Worm (Caenorhabditis elegans): Measurements from ENCODE around the gene Y57G11C.5.

Gene Y57G11C.5

ce11 chrIV:14795918-14796488, 30.8 kb upstream of the Y57G11C.5 start, which contains the start of gene coq-3:
coq-3 (minus strand) TSS chrIV:14796324.
- no peak for TF ChIP-seq aly-1 (tag; optimal IDR thresholded peaks at IDR 0.05)
- no peak for TF ChIP-seq ceh-36 (tag; optimal IDR thresholded peaks at IDR 0.05)

- peak; percentile 16 for TF ChIP-seq hmg-4 (GFP tag; optimal IDR thresholded peaks at IDR 0.05)
- TF ChIP-seq hnd-1 (tag; optimal IDR thresholded peaks at IDR 0.05): no peak
- no peak for TF ChIP-seq flt-1 (GFP tag; IDR thresholded peaks at IDR 0.05)
Observed at ce11 chrIV:14793900-14794624, 28.8 kb upstream of the Y57G11C.5 start.

ce11 chrIV:14792602-14793232, 27.5 kb upstream of the Y57G11C.5 start, which contains the start of gene gdi-1:
gdi-1 (minus strand) TSS chrIV:14792887.
- TF ChIP-seq scrt-1 (GFP tag; IDR thresholded peaks at IDR 0.05) (no peak), aly-1 (tag; optimal IDR thresholded peaks at IDR 0.05) (no peak), tra-4 (tag; optimal IDR thresholded peaks at IDR 0.05) (no peak), hnd-1 (tag; optimal IDR thresholded peaks at IDR 0.05) (no peak), tbx-37 (GFP tag; conservative IDR thresholded peaks at IDR 0.05) (no peak), ceh-36 (tag; optimal IDR thresholded peaks at IDR 0.05) (no peak), ama-1 (optimal IDR thresholded peaks at IDR 0.05) (no peak), pes-1 (GFP tag; IDR thresholded peaks at IDR 0.05) (no peak), ets-7 (tag; optimal IDR thresholded peaks at IDR 0.05) (no peak), F13C5.2 (tag; optimal IDR thresholded peaks at IDR 0.05) (no peak), tbx-11 (GFP tag; IDR thresholded peaks at IDR 0.05) (no peak), hmg-4 (GFP tag; optimal IDR thresholded peaks at IDR 0.05) (no peak), flt-1 (GFP tag; IDR thresholded peaks at IDR 0.05) (no peak), sea-1 (GFP tag; conservative IDR thresholded peaks at IDR 0.05) (no peak), B0310.2 (tag; optimal IDR thresholded peaks at IDR 0.05) (no peak), hmbx-1 (tag; optimal IDR thresholded peaks at IDR 0.05) (no peak), ceh-13 (GFP tag; optimal IDR thresholded peaks at IDR 0.05) (no peak)

- TF ChIP-seq ceh-13 (GFP tag; optimal IDR thresholded peaks at IDR 0.05) (no peak), ama-1 (optimal IDR thresholded peaks at IDR 0.05) (no peak), tbx-11 (GFP tag; IDR thresholded peaks at IDR 0.05) (no peak), tra-4 (tag; optimal IDR thresholded peaks at IDR 0.05) (no peak), sea-1 (GFP tag; conservative IDR thresholded peaks at IDR 0.05) (no peak), flt-1 (GFP tag; IDR thresholded peaks at IDR 0.05) (no peak), hmbx-1 (tag; optimal IDR thresholded peaks at IDR 0.05) (no peak), aly-1 (tag; optimal IDR thresholded peaks at IDR 0.05) (no peak), F13C5.2 (tag; optimal IDR thresholded peaks at IDR 0.05) (no peak), tbx-37 (GFP tag; conservative IDR thresholded peaks at IDR 0.05) (no peak), ceh-36 (tag; optimal IDR thresholded peaks at IDR 0.05) (no peak), hnd-1 (tag; optimal IDR thresholded peaks at IDR 0.05) (no peak), pes-1 (GFP tag; IDR thresholded peaks at IDR 0.05) (no peak), scrt-1 (GFP tag; IDR thresholded peaks at IDR 0.05) (no peak), hmg-4 (GFP tag; optimal IDR thresholded peaks at IDR 0.05) (no peak)
Observed at ce11 chrIV:14790579-14790978, 25.3 kb upstream of the Y57G11C.5 start.

ce11 chrIV:14786374-14787136, 21.3 kb upstream of the Y57G11C.5 start, which contains the start of gene melo-1:
melo-1 (plus strand) TSS chrIV:14787031.
- TF ChIP-seq hmg-4 (GFP tag; optimal IDR thresholded peaks at IDR 0.05) (no peak), tbx-11 (GFP tag; IDR thresholded peaks at IDR 0.05) (no peak), flt-1 (GFP tag; IDR thresholded peaks at IDR 0.05) (no peak), pes-1 (GFP tag; IDR thresholded peaks at IDR 0.05) (no peak), ets-7 (tag; optimal IDR thresholded peaks at IDR 0.05) (no peak), ama-1 (optimal IDR thresholded peaks at IDR 0.05) (no peak), hnd-1 (tag; optimal IDR thresholded peaks at IDR 0.05) (no peak), sea-1 (GFP tag; conservative IDR thresholded peaks at IDR 0.05) (no peak), tra-4 (tag; optimal IDR thresholded peaks at IDR 0.05) (no peak), scrt-1 (GFP tag; IDR thresholded peaks at IDR 0.05) (no peak), hmbx-1 (tag; optimal IDR thresholded peaks at IDR 0.05) (no peak), F13C5.2 (tag; optimal IDR thresholded peaks at IDR 0.05) (no peak)

- TF ChIP-seq hmbx-1 (tag; optimal IDR thresholded peaks at IDR 0.05): no peak
- no peak for TF ChIP-seq ceh-13 (GFP tag; optimal IDR thresholded peaks at IDR 0.05)
- no peak for TF ChIP-seq ama-1 (optimal IDR thresholded peaks at IDR 0.05)
- TF ChIP-seq tra-4 (tag; optimal IDR thresholded peaks at IDR 0.05): no peak
- no peak for TF ChIP-seq aly-1 (tag; optimal IDR thresholded peaks at IDR 0.05)
- no peak for TF ChIP-seq scrt-1 (GFP tag; IDR thresholded peaks at IDR 0.05)
- TF ChIP-seq flt-1 (GFP tag; IDR thresholded peaks at IDR 0.05): no peak
- no peak for TF ChIP-seq tbx-11 (GFP tag; IDR thresholded peaks at IDR 0.05)
- no peak for TF ChIP-seq hmg-4 (GFP tag; optimal IDR thresholded peaks at IDR 0.05)
- no peak for TF ChIP-seq F13C5.2 (tag; optimal IDR thresholded peaks at IDR 0.05)
- no peak for TF ChIP-seq sea-1 (GFP tag; conservative IDR thresholded peaks at IDR 0.05)
- TF ChIP-seq ets-7 (tag; optimal IDR thresholded peaks at IDR 0.05): no peak
- no peak for TF ChIP-seq tbx-37 (GFP tag; conservative IDR thresholded peaks at IDR 0.05)
- no peak for TF ChIP-seq pes-1 (GFP tag; IDR thresholded peaks at IDR 0.05)
- TF ChIP-seq ceh-36 (tag; optimal IDR thresholded peaks at IDR 0.05): no peak
- TF ChIP-seq hnd-1 (tag; optimal IDR thresholded peaks at IDR 0.05): no peak
Observed at ce11 chrIV:14784481-14784880, 19.2 kb upstream of the Y57G11C.5 start, which contains the start of gene nlp-56. nlp-56 (minus strand) TSS chrIV:14784737.

All from whole organism, early embryonic.